Worm (Caenorhabditis elegans) whole organism, early embryonic: ENCODE results near the gene C29F5.1.

ENCODE experiments used
- B0310.2 ChIP-seq: sonication (generic microtip); optimal IDR thresholded peaks from 2 replicates; lab custom pipeline; 2016; ENCODE audit warnings: mild to moderate bottlenecking, missing genetic modification characterization, missing compliant biosample characterization
- F13C5.2 ChIP-seq: sonication (generic microtip); optimal IDR thresholded peaks from 2 replicates; lab custom pipeline; 2017; ENCODE audit warnings: mild to moderate bottlenecking, missing genetic modification characterization, inconsistent platforms, missing compliant biosample characterization
- aly-1 ChIP-seq: sonication (generic microtip); optimal IDR thresholded peaks from 2 replicates; lab custom pipeline; 2016; ENCODE audit warnings: missing genetic modification characterization, missing compliant biosample characterization
- ama-1 ChIP-seq: fragments of 150-350 bp; optimal IDR thresholded peaks from 2 replicates; lab custom pipeline; 2014
- ceh-13 ChIP-seq: fragments of 200-800 bp; sonication (Bioruptor generic); optimal IDR thresholded peaks from 2 replicates; lab custom pipeline; 2018; ENCODE audit warnings: mild to moderate bottlenecking, missing genetic modification characterization, missing compliant biosample characterization
- ceh-36 ChIP-seq: sonication (generic microtip); optimal IDR thresholded peaks from 2 replicates; lab custom pipeline; 2016; ENCODE audit warnings: missing genetic modification characterization, inconsistent platforms, missing compliant biosample characterization
- ets-7 ChIP-seq: sonication (generic microtip); optimal IDR thresholded peaks from 2 replicates; lab custom pipeline; 2016; ENCODE audit warnings: missing genotype, missing genetic modification characterization, missing compliant biosample characterization
- flt-1 ChIP-seq: fragments of 200-800 bp; sonication (Bioruptor generic); IDR thresholded peaks from 2 replicates; pipeline ENCODE4 v1.3.6; 2022; ENCODE audit warnings: missing genetic modification characterization, missing compliant biosample characterization
- hmbx-1 ChIP-seq: sonication (generic microtip); optimal IDR thresholded peaks from 2 replicates; lab custom pipeline; 2016; ENCODE audit warnings: mild to moderate bottlenecking, missing genetic modification characterization, missing compliant biosample characterization
- hmg-4 ChIP-seq: fragments of 200-800 bp; sonication (Bioruptor generic); optimal IDR thresholded peaks from 2 replicates; lab custom pipeline; 2018; ENCODE audit warnings: mild to moderate bottlenecking, missing genetic modification characterization, missing compliant biosample characterization
- hnd-1 ChIP-seq: sonication (generic microtip); optimal IDR thresholded peaks from 2 replicates; lab custom pipeline; 2016; ENCODE audit warnings: missing genetic modification characterization, missing compliant biosample characterization
- pes-1 ChIP-seq: fragments of 200-800 bp; sonication (Bioruptor generic); IDR thresholded peaks from 2 replicates; pipeline ENCODE4 v1.3.6; 2022; ENCODE audit warnings: missing genetic modification reagents, missing genetic modification characterization, missing compliant biosample characterization
- scrt-1 ChIP-seq: fragments of 200-800 bp; sonication (Bioruptor generic); IDR thresholded peaks from 2 replicates; pipeline ENCODE4 v1.3.6; 2022; ENCODE audit warnings: missing genetic modification characterization, missing compliant biosample characterization
- sea-1 ChIP-seq: fragments of 200-800 bp; sonication (Bioruptor generic); conservative IDR thresholded peaks from 2 replicates; pipeline ENCODE4 v1.3.6; 2022; ENCODE audit warnings: missing genetic modification characterization, missing compliant biosample characterization
- tbx-11 ChIP-seq: fragments of 200-800 bp; sonication (Bioruptor generic); IDR thresholded peaks from 2 replicates; pipeline ENCODE4 v1.3.6; 2022; ENCODE audit warnings: missing genetic modification characterization, missing compliant biosample characterization
- tbx-37 ChIP-seq: fragments of 200-800 bp; sonication (Bioruptor generic); conservative IDR thresholded peaks from 2 replicates; pipeline ENCODE4 v1.3.6; 2022; ENCODE audit warnings: missing genetic modification reagents, missing genetic modification characterization, missing compliant biosample characterization
- tra-4 ChIP-seq: sonication (generic microtip); optimal IDR thresholded peaks from 2 replicates; lab custom pipeline; 2017; ENCODE audit warnings: missing genetic modification characterization, missing compliant biosample characterization

C29F5.1 gene

ce11 chrII:6348360-6348759 lies 45.0 kb downstream of the C29F5.1 start:
- no peak for TF ChIP-seq tra-4 (tag; lab: Kevin White, UChicago)
- TF ChIP-seq hmbx-1 (tag; lab: Kevin White, UChicago) = no peak
- TF ChIP-seq pes-1 (GFP tag; lab: Robert Waterston, UW) = 0 out of 2 replicates have a peak, but pooled peaks have one; percentile 8
- no peak for TF ChIP-seq ets-7
- TF ChIP-seq ceh-36 (tag; lab: Kevin White, UChicago) = peak; percentile 35
- TF ChIP-seq tbx-37 (GFP tag; lab: Robert Waterston, UW) = no peak
- TF ChIP-seq hmg-4 = peak; percentile 34
- TF ChIP-seq aly-1 (tag; lab: Kevin White, UChicago) = peak; percentile 9
- TF ChIP-seq ceh-13 = no peak
- peak; percentile 6 for TF ChIP-seq hnd-1
- TF ChIP-seq B0310.2 = no peak
- TF ChIP-seq flt-1 = 0 out of 2 replicates have a peak, but pooled peaks have one; percentile 51
- no peak for TF ChIP-seq tbx-11
- no peak for TF ChIP-seq F13C5.2 (tag; lab: Kevin White, UChicago)

- TF ChIP-seq ama-1 (lab: Kevin White, UChicago) (no peak), aly-1 (tag; lab: Kevin White, UChicago) (no peak), ets-7 (no peak), F13C5.2 (tag; lab: Kevin White, UChicago) (no peak), hmbx-1 (tag; lab: Kevin White, UChicago) (no peak), pes-1 (GFP tag; lab: Robert Waterston, UW) (no peak), hmg-4 (no peak), flt-1 (no peak), ceh-13 (no peak), tbx-11 (no peak), B0310.2 (no peak), scrt-1 (no peak), ceh-36 (tag; lab: Kevin White, UChicago) (no peak), sea-1 (GFP tag; lab: Robert Waterston, UW) (no peak), tra-4 (tag; lab: Kevin White, UChicago) (no peak), tbx-37 (GFP tag; lab: Robert Waterston, UW) (no peak), hnd-1 (no peak)
These were observed 46.6 kb downstream of the C29F5.1 start for ce11 chrII:6349968-6350367.

DNA sequence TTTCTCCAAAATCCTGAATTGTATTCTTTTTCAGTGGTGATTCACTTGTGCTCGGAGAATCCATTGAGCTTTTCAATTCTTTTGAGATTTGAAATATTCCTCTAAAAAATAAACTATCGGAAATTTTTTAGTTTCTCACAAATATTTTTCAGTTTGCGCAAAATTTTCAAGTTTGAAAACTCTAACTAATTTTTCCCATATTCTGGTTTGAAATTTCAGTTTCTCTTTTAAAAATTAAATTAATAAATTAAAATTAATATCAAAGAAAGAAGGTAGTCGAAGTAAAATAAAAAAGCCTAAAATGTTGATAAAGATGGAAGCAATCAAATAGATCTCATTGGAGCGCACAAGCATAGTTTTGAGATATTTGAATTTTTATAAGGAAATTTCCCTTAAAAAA lies 48.6 kb downstream of the C29F5.1 start, which contains the start of gene C32D5.10:
TSS of gene C32D5.10 (minus strand) at position 101 of the 400 bp plus-strand sequence.
- TF ChIP-seq aly-1 (tag; lab: Kevin White, UChicago) (no peak), hmbx-1 (tag; lab: Kevin White, UChicago) (no peak)
